Worm (Caenorhabditis elegans) whole organism, late embryonic: ENCODE data around the gene srd-67.

ENCODE experiments used
- ama-1 ChIP-seq: fragments of 150-350 bp; optimal IDR thresholded peaks from 2 replicates; lab custom pipeline; 2014
- ceh-31 ChIP-seq: sonication (generic microtip); optimal IDR thresholded peaks from 2 replicates; lab custom pipeline; 2016; ENCODE audit warnings: missing genetic modification characterization, missing compliant biosample characterization
- ceh-9 ChIP-seq: sonication (generic microtip); optimal IDR thresholded peaks from 2 replicates; lab custom pipeline; 2016; ENCODE audit warnings: mild to moderate bottlenecking, missing genetic modification characterization, inconsistent platforms, missing compliant biosample characterization
- elt-2 ChIP-seq: sonication (generic microtip); optimal IDR thresholded peaks from 2 replicates; lab custom pipeline; 2016; ENCODE audit warnings: missing genetic modification reagents, missing genetic modification characterization, missing compliant biosample characterization
- ets-4 ChIP-seq: sonication (generic microtip); optimal IDR thresholded peaks from 2 replicates; lab custom pipeline; 2016; ENCODE audit warnings: missing genetic modification characterization, missing compliant biosample characterization
- pat-9 ChIP-seq: fragments of 200-800 bp; sonication (Bioruptor generic); optimal IDR thresholded peaks from 2 replicates; lab custom pipeline; 2018; ENCODE audit warnings: mild to moderate bottlenecking, missing genetic modification characterization, moderate library complexity, missing compliant biosample characterization
- syd-9 ChIP-seq: sonication (generic microtip); optimal IDR thresholded peaks from 2 replicates; lab custom pipeline; 2016; ENCODE audit warnings: mild to moderate bottlenecking, missing genetic modification characterization, moderate library complexity, missing compliant biosample characterization
- unc-86 ChIP-seq: sonication (generic microtip); optimal IDR thresholded peaks from 2 replicates; lab custom pipeline; 2016; ENCODE audit warnings: missing genetic modification characterization, missing compliant biosample characterization
- ztf-16 ChIP-seq: sonication (generic microtip); optimal IDR thresholded peaks from 2 replicates; lab custom pipeline; 2017; ENCODE audit warnings: missing genetic modification characterization, missing compliant biosample characterization

DNA sequence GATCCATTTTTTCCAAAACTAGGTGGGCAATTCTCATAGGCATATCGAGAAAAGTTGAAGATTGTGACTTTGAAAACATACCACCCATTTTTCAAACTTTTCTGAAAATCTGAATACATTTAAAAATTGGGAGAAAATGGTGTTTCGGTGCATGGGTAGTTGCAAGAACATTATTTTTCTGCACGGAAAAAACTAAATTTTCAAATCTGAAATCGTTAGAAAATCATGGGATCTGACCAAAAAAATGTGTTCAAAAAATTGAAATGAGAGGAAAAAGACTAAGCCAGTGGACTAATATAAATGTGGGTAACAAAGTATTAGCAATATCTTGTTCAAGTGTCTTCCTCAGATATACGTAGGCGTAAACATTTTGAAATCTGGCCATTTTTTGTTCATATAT, 13.2 kb upstream of the srd-67 start, which contains the start of gene fbxa-43:
- no peak for TF ChIP-seq ceh-31 (tag; lab: Kevin White, UChicago)
- TF ChIP-seq syd-9 (tag; lab: Kevin White, UChicago) = no peak
- no peak for TF ChIP-seq ztf-16 (tag; lab: Kevin White, UChicago)
- no peak for TF ChIP-seq ama-1 (lab: Kevin White, UChicago)
- no peak for TF ChIP-seq elt-2 (tag; lab: Kevin White, UChicago)
- no peak for TF ChIP-seq pat-9 (tag; lab: Kevin White, UChicago)
- no peak for TF ChIP-seq ceh-9 (tag; lab: Kevin White, UChicago)
- no peak for TF ChIP-seq unc-86 (tag; lab: Kevin White, UChicago)
- no peak for TF ChIP-seq ets-4 (tag; lab: Kevin White, UChicago)
